Worm (Caenorhabditis elegans): Measurements from ENCODE around the gene sdn-1.

DNA sequence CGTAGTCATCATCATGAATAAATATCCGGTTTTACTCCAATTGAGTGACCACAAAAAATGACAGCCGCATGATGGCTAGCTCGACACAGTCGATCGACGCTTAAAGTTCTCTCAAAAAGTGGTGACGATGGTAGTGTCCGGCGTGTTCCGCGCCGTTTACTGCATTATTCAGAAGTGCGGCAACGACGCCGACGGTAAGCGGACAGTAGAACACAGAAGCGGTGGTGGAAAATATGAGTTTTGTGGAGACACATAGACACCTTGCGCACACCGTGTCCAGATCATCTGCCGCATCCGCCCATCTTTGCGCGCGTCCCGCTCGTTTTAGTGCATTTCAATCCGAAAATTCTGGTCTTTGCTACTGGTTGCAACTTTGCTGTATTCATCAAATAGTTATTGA, 33.9 kb downstream of the sdn-1 start, which contains the start of gene F59F5.7:
- no peak for TF ChIP-seq ama-1 (optimal IDR thresholded peaks at IDR 0.05)
- no peak for TF ChIP-seq nhr-76 (tag; optimal IDR thresholded peaks at IDR 0.05)
- TF ChIP-seq C16A3.4 (tag; optimal IDR thresholded peaks at IDR 0.05) = no peak
- no peak for TF ChIP-seq ztf-11 (tag; optimal IDR thresholded peaks at IDR 0.05)

Data from whole organism, L1 larva.